Worm (Caenorhabditis elegans) whole organism, late embryonic: Measurements from ENCODE around the gene F57H12.5.

ENCODE experiments used
- ama-1 ChIP-seq: fragments of 150-350 bp; optimal IDR thresholded peaks from 2 replicates; lab custom pipeline; 2014
- elt-2 ChIP-seq: sonication (generic microtip); optimal IDR thresholded peaks from 2 replicates; lab custom pipeline; 2016; ENCODE audit warnings: missing genetic modification reagents, missing genetic modification characterization, missing compliant biosample characterization
- fkh-10 ChIP-seq: fragments of 150-350 bp; optimal IDR thresholded peaks from 2 replicates; lab custom pipeline; 2014; ENCODE audit warnings: missing biosample characterization, missing genetic modification reagents, missing genetic modification characterization
- pha-2 ChIP-seq: sonication (generic microtip); optimal IDR thresholded peaks from 2 replicates; lab custom pipeline; 2017; ENCODE audit warnings: mild to moderate bottlenecking, missing genetic modification characterization, missing compliant biosample characterization
- pha-4 ChIP-seq: fragments of 150-350 bp; optimal IDR thresholded peaks from 2 replicates; lab custom pipeline; 2018; ENCODE audit warnings: missing biosample characterization, missing genetic modification reagents, missing genetic modification characterization
- pqm-1 ChIP-seq: sonication (generic microtip); optimal IDR thresholded peaks from 2 replicates; lab custom pipeline; 2016; ENCODE audit warnings: missing genetic modification characterization, missing compliant biosample characterization
- tbx-2 ChIP-seq: sonication (generic microtip); optimal IDR thresholded peaks from 2 replicates; lab custom pipeline; 2016; ENCODE audit warnings: missing genetic modification characterization, missing compliant biosample characterization
- unc-42 ChIP-seq: sonication (generic microtip); optimal IDR thresholded peaks from 2 replicates; lab custom pipeline; 2016; ENCODE audit warnings: missing genotype, missing genetic modification characterization, missing compliant biosample characterization

DNA sequence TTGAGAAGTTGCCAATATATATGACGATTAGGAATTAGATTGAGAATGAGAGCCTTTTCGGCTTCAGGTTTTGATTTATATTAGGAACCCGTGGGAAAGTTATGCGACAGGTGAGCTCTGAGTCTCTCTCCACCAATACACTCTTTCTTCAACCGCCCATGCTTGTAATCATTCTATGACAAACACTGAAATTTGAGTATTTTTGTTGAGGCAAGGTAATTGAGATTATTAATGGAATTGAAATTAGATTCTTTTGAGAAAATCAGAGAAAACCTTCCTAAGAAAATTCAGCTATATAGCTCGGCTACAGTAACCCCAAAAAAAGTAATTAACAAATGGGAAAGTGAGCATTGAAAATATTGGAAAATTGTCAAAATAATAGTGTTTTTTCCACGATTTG is 11.3 kb upstream of the F57H12.5 start, which contains the start of gene ceh-19:
- TF ChIP-seq pha-2 (tag; lab: Kevin White, UChicago), result no peak
- no peak for TF ChIP-seq fkh-10 (GFP tag; lab: Kevin White, UChicago)
- no peak for TF ChIP-seq tbx-2 (tag; lab: Kevin White, UChicago)
- no peak for TF ChIP-seq pha-4 (tag; lab: Kevin White, UChicago)
- TF ChIP-seq ama-1 (lab: Kevin White, UChicago), result no peak
- no peak for TF ChIP-seq elt-2
- TF ChIP-seq pqm-1, result no peak
- TF ChIP-seq unc-42 (tag; lab: Kevin White, UChicago), result no peak
